Fruit fly (Drosophila melanogaster) whole organism, embryonic: ENCODE results near the gene CG33268.

Experiments used
- Abd-B ChIP-seq: fragments of 200-800 bp; sonication (Bioruptor generic); optimal IDR thresholded peaks from 2 replicates; lab custom pipeline; 2018; ENCODE audit warnings: missing biosample characterization, mild to moderate bottlenecking, missing genetic modification characterization, moderate library complexity
- Adf1 ChIP-seq: fragments of 200-800 bp; sonication (Bioruptor generic); IDR thresholded peaks from 2 replicates; pipeline ENCODE4 v1.3.6; 2022; ENCODE audit warnings: missing biosample characterization, missing genetic modification characterization
- Bdp1 ChIP-seq: fragments of 200-800 bp; sonication (Bioruptor generic); optimal IDR thresholded peaks from 3 replicates; lab custom pipeline; 2016; ENCODE audit warnings: missing biosample characterization, missing genetic modification characterization
- BtbVII ChIP-seq: fragments of 200-800 bp; sonication (Bioruptor generic); optimal IDR thresholded peaks from 3 replicates; lab custom pipeline; 2017; ENCODE audit warnings: missing biosample characterization, mild to moderate bottlenecking, missing genetic modification characterization
- CG10431 ChIP-seq: fragments of 200-800 bp; sonication (Bioruptor generic); optimal IDR thresholded peaks from 3 replicates; lab custom pipeline; 2018; ENCODE audit warnings: missing biosample characterization, mild to moderate bottlenecking, missing genetic modification characterization
- CG10654 ChIP-seq: fragments of 200-800 bp; sonication (Bioruptor generic); optimal IDR thresholded peaks from 2 replicates; lab custom pipeline; 2016; ENCODE audit warnings: missing biosample characterization, missing genetic modification characterization
- CG11504 ChIP-seq: fragments of 200-800 bp; sonication (Bioruptor generic); optimal IDR thresholded peaks from 3 replicates; lab custom pipeline; 2019; ENCODE audit warnings: missing biosample characterization, mild to moderate bottlenecking, missing genetic modification characterization, moderate library complexity
- CG11723 ChIP-seq: fragments of 200-800 bp; sonication (Bioruptor generic); optimal IDR thresholded peaks from 2 replicates; lab custom pipeline; 2017; ENCODE audit warnings: missing biosample characterization, mild to moderate bottlenecking, missing genetic modification characterization
- CG12219 ChIP-seq: fragments of 200-800 bp; sonication (Bioruptor generic); optimal IDR thresholded peaks from 3 replicates; lab custom pipeline; 2018; ENCODE audit warnings: missing biosample characterization, mild to moderate bottlenecking, missing genetic modification characterization
- CG1529 ChIP-seq: fragments of 200-800 bp; sonication (Bioruptor generic); optimal IDR thresholded peaks from 3 replicates; lab custom pipeline; 2018; ENCODE audit warnings: missing biosample characterization, missing genetic modification characterization
- CG15479 ChIP-seq: fragments of 200-800 bp; sonication (Bioruptor generic); optimal IDR thresholded peaks from 3 replicates; lab custom pipeline; 2019; ENCODE audit warnings: missing biosample characterization, mild to moderate bottlenecking, missing genetic modification characterization, moderate library complexity
- CG1603 ChIP-seq: fragments of 200-800 bp; sonication (Bioruptor generic); optimal IDR thresholded peaks from 2 replicates; lab custom pipeline; 2019; ENCODE audit warnings: missing biosample characterization, mild to moderate bottlenecking, missing genetic modification characterization, moderate library complexity
- CG17328 ChIP-seq: fragments of 200-800 bp; sonication (Bioruptor generic); IDR thresholded peaks from 2 replicates; pipeline ENCODE4 v1.3.6; 2022; ENCODE audit warnings: missing biosample characterization, missing genetic modification characterization
- CG17829 ChIP-seq: fragments of 200-800 bp; optimal IDR thresholded peaks from 2 replicates; lab custom pipeline; 2019; ENCODE audit warnings: missing biosample characterization, mild to moderate bottlenecking, missing genetic modification characterization, moderate library complexity
- CG18476 ChIP-seq: fragments of 200-800 bp; sonication (Bioruptor generic); optimal IDR thresholded peaks from 2 replicates; lab custom pipeline; 2016; ENCODE audit warnings: missing biosample characterization, mild to moderate bottlenecking, missing genetic modification characterization
- CG2889 ChIP-seq: fragments of 200-800 bp; sonication (Bioruptor generic); IDR thresholded peaks from 3 replicates; pipeline ENCODE4 v1.3.6; 2022; ENCODE audit warnings: missing biosample characterization, missing genetic modification characterization
- CG34422 ChIP-seq: fragments of 200-800 bp; sonication (Bioruptor generic); IDR thresholded peaks from 3 replicates; pipeline ENCODE4 v1.3.6; 2022; ENCODE audit warnings: missing biosample characterization, missing genetic modification characterization
- CG4282 ChIP-seq: fragments of 200-800 bp; sonication (Bioruptor generic); optimal IDR thresholded peaks from 2 replicates; lab custom pipeline; 2016; ENCODE audit warnings: missing biosample characterization, missing genetic modification characterization
- CG4360 ChIP-seq: fragments of 200-800 bp; sonication (Bioruptor generic); IDR thresholded peaks from 2 replicates; pipeline ENCODE4 v1.3.6; 2022; ENCODE audit warnings: missing biosample characterization, missing genetic modification characterization
- CG6175 ChIP-seq: fragments of 200-800 bp; sonication (Bioruptor generic); IDR thresholded peaks from 3 replicates; pipeline ENCODE4 v1.3.6; 2022; ENCODE audit warnings: missing biosample characterization, missing genetic modification characterization
- CG7963 ChIP-seq: fragments of 200-800 bp; sonication (Bioruptor generic); IDR thresholded peaks from 3 replicates; pipeline ENCODE4 v1.3.6; 2022; ENCODE audit warnings: missing biosample characterization, missing genetic modification characterization; ENCODE audit not compliant: partially characterized antibody
- CG7987 ChIP-seq: fragments of 200-800 bp; sonication (Bioruptor generic); optimal IDR thresholded peaks from 2 replicates; lab custom pipeline; 2018; ENCODE audit warnings: missing biosample characterization, mild to moderate bottlenecking, missing genetic modification characterization, moderate library complexity
- CG8478 ChIP-seq: fragments of >200 bp; optimal IDR thresholded peaks from 2 replicates; lab custom pipeline; 2018
- Dad ChIP-seq: fragments of 200-800 bp; sonication (Bioruptor generic); optimal IDR thresholded peaks from 3 replicates; lab custom pipeline; 2016; ENCODE audit warnings: missing biosample characterization, missing genetic modification characterization
- Dip3 ChIP-seq: fragments of 200-800 bp; sonication (Bioruptor generic); optimal IDR thresholded peaks from 3 replicates; lab custom pipeline; 2016; ENCODE audit warnings: missing biosample characterization, missing genetic modification characterization
- E2f1 ChIP-seq: fragments of 200-800 bp; sonication (Bioruptor generic); IDR thresholded peaks from 2 replicates; pipeline ENCODE4 v1.3.6; 2022; ENCODE audit warnings: missing biosample characterization, missing genetic modification characterization
- Ets65A ChIP-seq: fragments of 200-800 bp; sonication (Bioruptor generic); peaks from one replicate; lab custom pipeline; 2016; ENCODE audit warnings: missing biosample characterization, missing genetic modification characterization
- Hey ChIP-seq: fragments of 200-800 bp; sonication (Bioruptor generic); optimal IDR thresholded peaks from 3 replicates; lab custom pipeline; 2018; ENCODE audit warnings: missing biosample characterization, mild to moderate bottlenecking, missing genetic modification characterization
- Lhr ChIP-seq: fragments of 200-800 bp; sonication (Bioruptor generic); optimal IDR thresholded peaks from 3 replicates; lab custom pipeline; 2017; ENCODE audit warnings: mild to moderate bottlenecking, missing biosample characterization, missing genetic modification reagents, missing genetic modification characterization
- Meics ChIP-seq: fragments of 200-800 bp; sonication (Bioruptor generic); optimal IDR thresholded peaks from 2 replicates; lab custom pipeline; 2017; ENCODE audit warnings: missing biosample characterization, mild to moderate bottlenecking, missing genetic modification characterization
- PHDP ChIP-seq: fragments of 200-800 bp; sonication (Bioruptor generic); optimal IDR thresholded peaks from 3 replicates; lab custom pipeline; 2018; ENCODE audit warnings: missing biosample characterization, mild to moderate bottlenecking, missing genetic modification characterization, moderate library complexity
- Ravus ChIP-seq: fragments of 200-800 bp; sonication (Bioruptor generic); IDR thresholded peaks from 2 replicates; pipeline ENCODE4 v1.3.6; 2022; ENCODE audit warnings: missing biosample characterization, missing genetic modification characterization
- Sox100B ChIP-seq: fragments of 200-800 bp; sonication (Bioruptor generic); optimal IDR thresholded peaks from 3 replicates; lab custom pipeline; 2018; ENCODE audit warnings: missing biosample characterization, mild to moderate bottlenecking, missing genetic modification characterization
- Vsx1 ChIP-seq: fragments of 200-800 bp; sonication (Bioruptor generic); optimal IDR thresholded peaks from 2 replicates; lab custom pipeline; 2017; ENCODE audit warnings: missing biosample characterization, mild to moderate bottlenecking, missing genetic modification characterization, missing genetic modification reagents
- al ChIP-seq: fragments of 200-800 bp; sonication (Bioruptor generic); IDR thresholded peaks from 2 replicates; pipeline ENCODE4 v1.3.6; 2022; ENCODE audit warnings: missing biosample characterization, missing genetic modification characterization
- btn ChIP-seq: fragments of 200-800 bp; sonication (Bioruptor generic); optimal IDR thresholded peaks from 2 replicates; lab custom pipeline; 2016; ENCODE audit warnings: missing biosample characterization, missing genetic modification characterization
- cato ChIP-seq: fragments of 200-800 bp; sonication (Bioruptor generic); optimal IDR thresholded peaks from 2 replicates; lab custom pipeline; 2016; ENCODE audit warnings: missing biosample characterization, missing genetic modification characterization, borderline replicate concordance
- corto ChIP-seq: fragments of 200-800 bp; sonication (Bioruptor generic); optimal IDR thresholded peaks from 2 replicates; lab custom pipeline; 2016; ENCODE audit warnings: missing biosample characterization, mild to moderate bottlenecking, missing genetic modification characterization, moderate library complexity
- disco-r ChIP-seq: fragments of 200-800 bp; sonication (Bioruptor generic); optimal IDR thresholded peaks from 2 replicates; lab custom pipeline; 2016; ENCODE audit warnings: missing biosample characterization, missing genetic modification characterization
- exex ChIP-seq: fragments of 200-800 bp; sonication (Bioruptor generic); optimal IDR thresholded peaks from 4 replicates; lab custom pipeline; 2018; ENCODE audit warnings: missing biosample characterization, mild to moderate bottlenecking, missing genetic modification characterization, moderate library complexity
- gsb ChIP-seq: fragments of 200-800 bp; sonication (Bioruptor generic); IDR thresholded peaks from 2 replicates; pipeline ENCODE4 v1.3.6; 2022; ENCODE audit warnings: missing biosample characterization, missing genetic modification characterization
- hbn ChIP-seq: fragments of 200-800 bp; sonication (Bioruptor generic); IDR thresholded peaks from 2 replicates; pipeline ENCODE4 v1.3.6; 2022; ENCODE audit warnings: missing biosample characterization, missing genetic modification characterization; ENCODE audit not compliant: partially characterized antibody
- kni ChIP-seq: fragments of 200-800 bp; sonication (Bioruptor generic); optimal IDR thresholded peaks from 3 replicates; lab custom pipeline; 2017; ENCODE audit warnings: mild to moderate bottlenecking, missing biosample characterization, missing genetic modification reagents, missing genetic modification characterization
- lmd ChIP-seq: fragments of 200-800 bp; sonication (Bioruptor generic); IDR thresholded peaks from 2 replicates; pipeline ENCODE4 v1.3.6; 2022; ENCODE audit warnings: missing biosample characterization, missing genetic modification characterization
- mld ChIP-seq: fragments of 200-800 bp; sonication (Bioruptor generic); IDR thresholded peaks from 3 replicates; pipeline ENCODE4 v1.3.6; 2022; ENCODE audit warnings: missing biosample characterization, missing genetic modification characterization; ENCODE audit not compliant: partially characterized antibody
- pb ChIP-seq: fragments of 200-800 bp; sonication (Bioruptor generic); optimal IDR thresholded peaks from 3 replicates; lab custom pipeline; 2016; ENCODE audit warnings: missing biosample characterization, missing genetic modification characterization
- ranshi ChIP-seq: fragments of 200-800 bp; sonication (Bioruptor generic); IDR thresholded peaks from 2 replicates; pipeline ENCODE4 v1.3.6; 2022; ENCODE audit warnings: missing biosample characterization, missing genetic modification characterization
- rib ChIP-seq: fragments of 200-800 bp; sonication (Bioruptor generic); IDR thresholded peaks from 2 replicates; pipeline ENCODE4 v1.3.6; 2022; ENCODE audit warnings: missing biosample characterization, missing genetic modification characterization
- row ChIP-seq: fragments of 200-800 bp; sonication (Bioruptor generic); IDR thresholded peaks from 3 replicates; pipeline ENCODE4 v1.3.6; 2022; ENCODE audit warnings: missing biosample characterization, missing genetic modification characterization
- ssp ChIP-seq: fragments of 200-800 bp; sonication (Bioruptor generic); IDR thresholded peaks from 2 replicates; pipeline ENCODE4 v1.3.6; 2022; ENCODE audit warnings: missing biosample characterization, missing genetic modification characterization
- twi ChIP-seq: fragments of 200-800 bp; optimal IDR thresholded peaks from 2 replicates; lab custom pipeline; 2019; ENCODE audit warnings: missing biosample characterization, mild to moderate bottlenecking, missing genetic modification characterization, moderate library complexity
- wor ChIP-seq: fragments of 200-800 bp; sonication (Bioruptor generic); IDR thresholded peaks from 2 replicates; pipeline ENCODE4 v1.3.6; 2022; ENCODE audit warnings: missing biosample characterization, missing genetic modification characterization

Gene CG33268

dm6 chr3L:11554338-11554737 is 36.7 kb downstream of the CG33268 start (continued):
- TF ChIP-seq CG7987 (GFP tag; lab: Kevin White, UChicago) (peak; percentile 63), Ets65A (GFP tag; lab: Kevin White, UChicago) (peak; percentile 96), Meics (GFP tag; lab: Kevin White, UChicago) (peak; percentile 51), ssp (GFP tag; lab: Robert Waterston, UW) (peak; percentile 62), hbn (GFP tag; lab: Robert Waterston, UW) (no peak), CG1603 (tag; lab: Kevin White, UChicago) (peak; percentile 92), Ravus (no peak; the same call in 1 of the 2 replicates), disco-r (GFP tag; lab: Kevin White, UChicago) (peak; percentile 68), CG10431 (GFP tag; lab: Kevin White, UChicago) (peak; percentile 41), Bdp1 (GFP tag; lab: Kevin White, UChicago) (peak; percentile 63), Hey (no peak), CG7963 (GFP tag; lab: Robert Waterston, UW) (no peak), CG17829 (tag; lab: Kevin White, UChicago) (peak; percentile 96), CG10654 (GFP tag; lab: Kevin White, UChicago) (peak; percentile 74), wor (GFP tag; lab: Robert Waterston, UW) (no peak), mld (no peak), CG6175 (GFP tag; lab: Robert Waterston, UW) (no peak), cato (GFP tag; lab: Kevin White, UChicago) (peak; percentile 63), Sox100B (GFP tag; lab: Kevin White, UChicago) (peak; percentile 83), CG8478 (lab: Kevin White, UChicago) (no peak), CG34422 (GFP tag; lab: Robert Waterston, UW) (peak; percentile 85), row (GFP tag; lab: Robert Waterston, UW) (peak; percentile 79), CG17328 (GFP tag; lab: Robert Waterston, UW) (peak; percentile 83), Lhr (GFP tag; lab: Kevin White, UChicago) (peak; percentile 75), btn (GFP tag; lab: Kevin White, UChicago) (peak; percentile 46), CG11723 (GFP tag; lab: Kevin White, UChicago) (peak; percentile 70), CG18476 (GFP tag; lab: Kevin White, UChicago) (peak; percentile 84), CG2889 (GFP tag; lab: Robert Waterston, UW) (0 out of 3 replicates have a peak, but pooled peaks have one; percentile 21), kni (peak; percentile 77), Dip3 (GFP tag; lab: Kevin White, UChicago) (no peak), Abd-B (GFP tag; lab: Kevin White, UChicago) (peak; percentile 84), CG11504 (tag; lab: Kevin White, UChicago) (peak; percentile 83), PHDP (tag; lab: Kevin White, UChicago) (peak; percentile 78), exex (tag; lab: Kevin White, UChicago) (no peak), CG4360 (peak; percentile 56; the same call in 1 of the 2 replicates), lmd (GFP tag; lab: Robert Waterston, UW) (peak; percentile 72), CG15479 (peak; percentile 55), CG4282 (GFP tag; lab: Kevin White, UChicago) (no peak), CG12219 (peak; percentile 71), E2f1 (GFP tag; lab: Robert Waterston, UW) (peak; percentile 76), twi (tag; lab: Kevin White, UChicago) (peak; percentile 80), al (no peak), pb (no peak), Dad (GFP tag; lab: Kevin White, UChicago) (peak; percentile 67), rib (no peak), corto (GFP tag; lab: Kevin White, UChicago) (no peak), Adf1 (no peak), CG1529 (peak; percentile 85), Vsx1 (GFP tag; lab: Kevin White, UChicago) (peak; percentile 59), gsb (GFP tag; lab: Robert Waterston, UW) (no peak), ranshi (GFP tag; lab: Robert Waterston, UW) (peak; percentile 79), BtbVII (GFP tag; lab: Kevin White, UChicago) (peak; percentile 49)
